Worm (Caenorhabditis elegans) whole organism, L2 larva: ENCODE measurements around the gene prmt-1.

Experiments
- C34F6.9 ChIP-seq: fragments of 150-350 bp; optimal IDR thresholded peaks from 2 replicates; lab custom pipeline; 2014; ENCODE audit warnings: missing biosample characterization, missing genetic modification characterization
- F13H6.1 ChIP-seq: sonication (generic microtip); optimal IDR thresholded peaks from 2 replicates; lab custom pipeline; 2016; ENCODE audit warnings: missing genetic modification characterization, missing compliant biosample characterization
- R02D3.7 ChIP-seq: fragments of 150-350 bp; optimal IDR thresholded peaks from 2 replicates; lab custom pipeline; 2014; ENCODE audit warnings: missing biosample characterization, missing genetic modification characterization
- Y55F3AM.14 ChIP-seq: fragments of 200-800 bp; sonication (Bioruptor generic); optimal IDR thresholded peaks from 2 replicates; lab custom pipeline; 2018; ENCODE audit warnings: mild to moderate bottlenecking, missing genetic modification characterization, missing compliant biosample characterization
- ZK546.5 ChIP-seq: sonication (generic microtip); optimal IDR thresholded peaks from 2 replicates; lab custom pipeline; 2017; ENCODE audit warnings: missing biosample characterization, missing genetic modification characterization
- alr-1 ChIP-seq: fragments of 150-350 bp; optimal IDR thresholded peaks from 2 replicates; lab custom pipeline; 2014; ENCODE audit warnings: missing biosample characterization, missing genetic modification characterization
- ama-1 ChIP-seq: fragments of 150-350 bp; optimal IDR thresholded peaks from 2 replicates; lab custom pipeline; 2018; ENCODE audit warnings: inconsistent platforms
- blmp-1 ChIP-seq: sonication (generic microtip); optimal IDR thresholded peaks from 2 replicates; lab custom pipeline; 2017; ENCODE audit warnings: missing genetic modification characterization, mild to moderate bottlenecking, missing compliant biosample characterization, antibody characterized with exemption, moderate library complexity; ENCODE audit not compliant: insufficient read depth
- ceh-16 ChIP-seq: fragments of 150-350 bp; optimal IDR thresholded peaks from 2 replicates; lab custom pipeline; 2014; ENCODE audit warnings: missing biosample characterization, missing genetic modification characterization
- crh-2 ChIP-seq: sonication (generic microtip); optimal IDR thresholded peaks from 2 replicates; lab custom pipeline; 2017; ENCODE audit warnings: missing biosample characterization, missing genetic modification characterization
- egl-27 ChIP-seq: sonication (generic microtip); optimal IDR thresholded peaks from 3 replicates; lab custom pipeline; 2017; ENCODE audit warnings: missing biosample characterization, missing genetic modification reagents, missing genetic modification characterization
- elt-3 ChIP-seq: sonication (generic microtip); optimal IDR thresholded peaks from 2 replicates; lab custom pipeline; 2017; ENCODE audit warnings: missing biosample characterization, missing genetic modification characterization
- fos-1 ChIP-seq: fragments of 150-350 bp; optimal IDR thresholded peaks from 2 replicates; lab custom pipeline; 2014; ENCODE audit warnings: missing biosample characterization, missing genetic modification characterization
- gmeb-1 ChIP-seq: fragments of 150-350 bp; optimal IDR thresholded peaks from 2 replicates; lab custom pipeline; 2014; ENCODE audit warnings: missing biosample characterization, missing genetic modification characterization
- lin-11 ChIP-seq: fragments of 150-350 bp; sonication (generic microtip); optimal IDR thresholded peaks from 2 replicates; lab custom pipeline; 2014; ENCODE audit warnings: missing biosample characterization, missing genetic modification characterization, inconsistent platforms, mixed read lengths
- lin-39 ChIP-seq: fragments of 150-350 bp; optimal IDR thresholded peaks from 2 replicates; lab custom pipeline; 2014; ENCODE audit warnings: missing biosample characterization, missing genetic modification reagents, missing genetic modification characterization
- lsy-2 ChIP-seq, 2 experiments: fragments of 150-350 bp in 1 of 2; sonication (generic microtip) in 1 of 2; optimal IDR thresholded peaks; 2 replicates each; lab custom pipeline; 2014 to 2017; ENCODE audit warnings: missing biosample characterization in 2 of 2, missing genetic modification characterization in 2 of 2
- mab-5 ChIP-seq: fragments of 150-350 bp; optimal IDR thresholded peaks from 2 replicates; lab custom pipeline; 2014; ENCODE audit warnings: missing biosample characterization, missing genetic modification characterization
- mbf-1 ChIP-seq: sonication (generic microtip); optimal IDR thresholded peaks from 2 replicates; lab custom pipeline; 2017; ENCODE audit warnings: missing biosample characterization, missing genetic modification characterization
- nhr-10 ChIP-seq: sonication (generic microtip); optimal IDR thresholded peaks from 2 replicates; lab custom pipeline; 2017; ENCODE audit warnings: missing biosample characterization, missing genetic modification characterization
- nhr-11 ChIP-seq: fragments of 150-350 bp; optimal IDR thresholded peaks from 2 replicates; lab custom pipeline; 2014; ENCODE audit warnings: missing biosample characterization, missing genetic modification characterization
- nhr-129 ChIP-seq: fragments of 150-350 bp; optimal IDR thresholded peaks from 2 replicates; lab custom pipeline; 2014; ENCODE audit warnings: missing biosample characterization, missing genetic modification characterization
- nhr-21 ChIP-seq: fragments of 150-350 bp; optimal IDR thresholded peaks from 2 replicates; lab custom pipeline; 2014; ENCODE audit warnings: missing biosample characterization, missing genetic modification characterization
- nhr-237 ChIP-seq: fragments of 150-350 bp; optimal IDR thresholded peaks from 2 replicates; lab custom pipeline; 2014; ENCODE audit warnings: missing biosample characterization, missing genetic modification characterization
- nhr-6 ChIP-seq: fragments of 150-350 bp; optimal IDR thresholded peaks from 2 replicates; lab custom pipeline; 2014; ENCODE audit warnings: missing biosample characterization, missing genetic modification characterization
- peb-1 ChIP-seq: fragments of 150-350 bp; optimal IDR thresholded peaks from 2 replicates; lab custom pipeline; 2014; ENCODE audit warnings: missing biosample characterization, missing genetic modification characterization
- sem-4 ChIP-seq: fragments of 150-350 bp; optimal IDR thresholded peaks from 2 replicates; lab custom pipeline; 2014; ENCODE audit warnings: missing biosample characterization, missing genetic modification reagents, missing genetic modification characterization
- skn-1 ChIP-seq: sonication (generic microtip); optimal IDR thresholded peaks from 2 replicates; lab custom pipeline; 2017; ENCODE audit warnings: missing biosample characterization, missing genetic modification characterization
- sma-3 ChIP-seq: sonication (generic microtip); optimal IDR thresholded peaks from 2 replicates; lab custom pipeline; 2016; ENCODE audit warnings: missing genetic modification reagents, missing genetic modification characterization, missing compliant biosample characterization
- sma-9 ChIP-seq, 2 experiments: fragments of 150-350 bp in 1 of 2; sonication (generic microtip) in 1 of 2; optimal IDR thresholded peaks; 2 replicates each; lab custom pipeline; 2014 to 2016; ENCODE audit warnings: missing genetic modification characterization in 2 of 2, mild to moderate bottlenecking in 1 of 2, missing biosample characterization in 1 of 2, missing compliant biosample characterization in 1 of 2, missing genetic modification reagents in 1 of 2, moderate library complexity in 1 of 2
- snpc-4 ChIP-seq: fragments of 150-350 bp; optimal IDR thresholded peaks from 2 replicates; lab custom pipeline; 2014; ENCODE audit warnings: missing biosample characterization, missing genetic modification characterization
- unc-39 ChIP-seq: fragments of 150-350 bp; optimal IDR thresholded peaks from 2 replicates; lab custom pipeline; 2014; ENCODE audit warnings: missing biosample characterization, missing genetic modification characterization
- unc-62 ChIP-seq: fragments of 150-350 bp; optimal IDR thresholded peaks from 2 replicates; lab custom pipeline; 2014; ENCODE audit warnings: missing biosample characterization, missing genetic modification reagents, missing genetic modification characterization
- zag-1 ChIP-seq: fragments of 150-350 bp; optimal IDR thresholded peaks from 2 replicates; lab custom pipeline; 2014; ENCODE audit warnings: missing biosample characterization, missing genetic modification characterization
- ztf-11 ChIP-seq: sonication (generic microtip); optimal IDR thresholded peaks from 2 replicates; lab custom pipeline; 2017; ENCODE audit warnings: missing biosample characterization, missing genetic modification characterization
- ztf-4 ChIP-seq: fragments of 150-350 bp; optimal IDR thresholded peaks from 2 replicates; lab custom pipeline; 2014; ENCODE audit warnings: missing biosample characterization, missing genetic modification characterization

Gene prmt-1

DNA sequence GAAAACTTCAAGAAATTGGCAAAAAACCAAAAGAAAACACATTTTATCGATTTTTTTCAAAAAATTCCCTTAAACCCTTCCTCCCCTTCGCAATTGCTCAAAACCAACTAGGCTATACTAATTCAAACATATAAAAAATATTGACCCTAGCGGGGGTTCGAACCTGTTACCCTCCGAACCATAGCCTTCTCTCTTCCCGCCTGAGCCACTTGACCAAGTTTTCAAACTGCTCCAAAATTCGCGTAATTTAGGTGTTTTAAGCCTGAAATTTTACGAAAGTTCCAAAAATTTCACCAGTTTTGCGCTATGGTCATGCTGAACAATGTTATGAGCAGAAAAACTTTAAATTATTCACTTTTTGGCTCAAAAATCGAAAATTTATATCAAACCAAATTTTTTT lies 35.1 kb downstream of the prmt-1 start:
- no peak for TF ChIP-seq C34F6.9
- no peak for TF ChIP-seq alr-1
- TF ChIP-seq unc-62 (GFP tag; lab: Kevin White, UChicago): no peak
- no peak for TF ChIP-seq ama-1 (lab: Kevin White, UChicago)
- TF ChIP-seq ZK546.5: no peak
- TF ChIP-seq nhr-129 (tag; lab: Kevin White, UChicago): no peak
- TF ChIP-seq lsy-2 (tag; optimal IDR thresholded peaks at IDR 0.05; lab: Kevin White, UChicago): no peak
- no peak for TF ChIP-seq unc-39 (tag; lab: Kevin White, UChicago)
- TF ChIP-seq lin-11 (tag; lab: Kevin White, UChicago): no peak
- no peak for TF ChIP-seq blmp-1
- TF ChIP-seq gmeb-1 (tag; lab: Kevin White, UChicago): no peak
- TF ChIP-seq mab-5 (tag; lab: Kevin White, UChicago): no peak
- no peak for TF ChIP-seq crh-2 (tag; lab: Kevin White, UChicago)
- no peak for TF ChIP-seq R02D3.7 (tag; lab: Kevin White, UChicago)
- TF ChIP-seq skn-1: no peak
- no peak for TF ChIP-seq ceh-16
- TF ChIP-seq elt-3 (tag; lab: Kevin White, UChicago): no peak
- no peak for TF ChIP-seq nhr-11 (tag; lab: Kevin White, UChicago)
- no peak for TF ChIP-seq lin-39 (tag; lab: Kevin White, UChicago)

DNA sequence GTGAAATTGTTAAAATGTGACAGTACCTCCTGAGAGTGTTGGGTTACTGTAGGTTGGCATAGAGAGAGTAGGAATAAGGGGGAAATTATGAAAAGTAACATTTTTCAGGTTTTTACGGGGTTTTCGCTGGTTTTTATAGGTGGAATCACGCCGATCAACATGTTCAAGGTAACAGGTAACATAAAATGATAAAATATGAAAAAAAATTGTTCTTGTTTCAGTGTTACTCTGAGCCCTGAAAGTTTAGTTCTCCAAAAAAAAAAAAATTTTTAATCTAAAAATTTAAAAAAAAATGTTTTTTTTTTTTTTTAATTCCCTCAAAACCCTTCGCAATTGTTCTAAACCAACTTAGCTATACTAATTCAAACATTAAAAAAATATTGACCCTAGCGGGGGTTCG lies 35.8 kb downstream of the prmt-1 start, which contains the start of gene Y113G7B.15:
TSS of gene Y113G7B.15 (minus strand) at position 101 of the 400 bp plus-strand sequence.
- TF ChIP-seq ztf-11 (tag; lab: Kevin White, UChicago) (no peak), Y55F3AM.14 (no peak)

DNA sequence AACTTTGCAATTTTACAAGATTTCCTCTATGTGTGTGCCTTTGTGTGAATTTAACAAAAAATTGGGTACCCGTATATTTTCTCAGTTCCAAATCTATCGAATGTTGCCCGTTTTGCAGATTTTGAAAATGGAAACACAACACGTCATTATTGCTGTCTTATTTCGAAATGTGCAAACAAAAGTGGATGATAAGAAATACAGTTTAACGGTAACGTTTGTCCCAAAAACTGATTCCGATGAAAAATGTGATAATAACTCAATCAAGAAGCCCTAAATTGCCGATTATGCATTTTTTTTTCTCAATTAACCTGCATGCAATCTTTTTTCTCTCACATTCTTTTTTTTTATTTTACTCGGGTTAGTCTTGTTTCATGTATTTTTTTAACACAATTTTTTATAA lies 44.2 kb downstream of the prmt-1 start:
- TF ChIP-seq fos-1 (tag; lab: Kevin White, UChicago): peak; percentile 61
- TF ChIP-seq mbf-1: no peak

DNA sequence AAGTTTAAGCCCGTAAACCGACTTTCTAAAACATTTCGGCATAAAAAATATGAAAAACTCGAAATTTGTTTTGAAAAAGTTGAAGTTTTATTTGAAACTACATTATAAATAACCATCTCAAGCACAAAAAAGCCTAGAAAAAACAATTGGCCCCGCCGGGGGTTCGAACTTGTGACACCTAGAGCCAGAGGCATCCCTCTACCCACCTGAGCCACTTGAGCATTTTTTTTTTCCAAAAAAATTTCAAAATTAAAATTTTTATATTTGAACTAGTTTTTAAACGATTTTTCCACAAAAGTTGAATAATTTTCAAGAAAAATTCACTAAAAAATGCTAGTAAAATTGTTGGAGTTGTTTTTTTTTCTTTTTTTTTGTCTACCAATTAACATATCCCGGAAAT lies 45.8 kb downstream of the prmt-1 start:
- TF ChIP-seq ztf-11 (tag; lab: Kevin White, UChicago) (no peak), egl-27 (tag; lab: Kevin White, UChicago) (no peak), nhr-10 (no peak), nhr-11 (tag; lab: Kevin White, UChicago) (no peak), lin-39 (tag; lab: Kevin White, UChicago) (no peak), F13H6.1 (tag; lab: Kevin White, UChicago) (no peak), zag-1 (no peak), sma-3 (GFP tag; lab: Kevin White, UChicago) (no peak), C34F6.9 (no peak), snpc-4 (tag; lab: Kevin White, UChicago) (no peak), nhr-21 (tag; lab: Kevin White, UChicago) (no peak), elt-3 (tag; lab: Kevin White, UChicago) (no peak), Y55F3AM.14 (no peak), nhr-6 (tag; lab: Kevin White, UChicago) (no peak), ZK546.5 (no peak), peb-1 (tag; lab: Kevin White, UChicago) (no peak), sma-9 (GFP tag; optimal IDR thresholded peaks at IDR 0.05; lab: Kevin White, UChicago) (no peak), sma-9 (tag; optimal IDR thresholded peaks at IDR 0.05; lab: Kevin White, UChicago) (no peak)

- no peak for TF ChIP-seq nhr-237 (tag; lab: Kevin White, UChicago)
- no peak for TF ChIP-seq ztf-4 (tag; lab: Kevin White, UChicago)
- TF ChIP-seq lin-39 (tag; lab: Kevin White, UChicago): no peak
- no peak for TF ChIP-seq sem-4 (tag; lab: Kevin White, UChicago)
Observed at ce11 chrV:20220604-20221003, 48.9 kb downstream of the prmt-1 start.
